Worm (Caenorhabditis elegans) whole organism, L4/young adult: ENCODE results near the gene F59B2.15.
"Not testable (repeated sequence)": the region's sequence is repeated elsewhere in the genome, so short reads cannot be mapped to it uniquely, and the experiment has no call there.

Experiments used
- W03F9.2 ChIP-seq: fragments of 150-350 bp; optimal IDR thresholded peaks from 2 replicates; lab custom pipeline; 2014; ENCODE audit warnings: missing biosample characterization, missing genetic modification characterization
- dao-5 ChIP-seq: sonication (generic microtip); optimal IDR thresholded peaks from 2 replicates; lab custom pipeline; 2016; ENCODE audit warnings: missing genotype, missing genetic modification characterization, moderate library complexity, missing compliant biosample characterization
- him-1 ChIP-seq: sonication (generic microtip); optimal IDR thresholded peaks from 2 replicates; lab custom pipeline; 2016; ENCODE audit warnings: missing genotype, missing genetic modification reagents, missing genetic modification characterization, missing compliant biosample characterization

Gene F59B2.15

ce11 chrIII:9012309-9012708 lies 9.9 kb upstream of the F59B2.15 start, which contains the start of gene F59B2.9:
Gene F59B2.9, minus strand, starts transcription at chrIII:9012409.
- no peak for TF ChIP-seq dao-5 (tag; lab: Kevin White, UChicago)
- TF ChIP-seq him-1 (tag; lab: Kevin White, UChicago), result no peak
- no peak for TF ChIP-seq W03F9.2 (tag; lab: Kevin White, UChicago)

DNA sequence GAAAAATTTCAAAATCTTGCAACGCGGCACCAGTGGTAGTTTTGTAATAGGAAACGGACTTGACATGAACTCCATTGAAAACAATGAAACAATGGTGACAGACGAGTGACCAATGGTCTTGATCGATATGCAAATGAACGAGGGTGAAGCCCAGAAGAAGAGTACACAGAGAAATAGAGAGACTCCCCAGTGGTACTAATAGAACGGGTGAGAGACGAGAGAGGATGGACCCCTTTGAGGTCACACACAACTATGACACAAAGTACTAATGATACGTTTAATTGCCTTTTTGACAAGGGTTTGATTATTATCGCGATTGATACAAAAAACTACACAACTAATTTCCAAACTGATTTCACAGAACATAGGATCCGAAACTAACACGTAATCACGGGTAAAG lies 7.6 kb upstream of the F59B2.15 start, which contains the start of gene F59B2.8:
TSS of gene F59B2.8 (minus strand) at position 151 of the 400 bp plus-strand sequence.
- TF ChIP-seq W03F9.2 (tag; lab: Kevin White, UChicago) (no peak), dao-5 (tag; lab: Kevin White, UChicago) (no peak), him-1 (tag; lab: Kevin White, UChicago) (no peak)

ce11 chrIII:9007183-9007582 lies 4.7 kb upstream of the F59B2.15 start:
- TF ChIP-seq dao-5 (tag; lab: Kevin White, UChicago) (no peak), him-1 (tag; lab: Kevin White, UChicago) (no peak), W03F9.2 (tag; lab: Kevin White, UChicago) (no peak)

ce11 chrIII:9005905-9006372 lies 3.5 kb upstream of the F59B2.15 start, which contains the start of gene rab-6.1:
Gene rab-6.1, minus strand, starts transcription at chrIII:9005955.
- not testable (repeated sequence) for TF ChIP-seq him-1, dao-5, W03F9.2 (tag; lab: Kevin White, UChicago)

ce11 chrIII:9004658-9005057 lies 2.2 kb upstream of the F59B2.15 start:
- no peak for TF ChIP-seq dao-5 (tag; lab: Kevin White, UChicago)
- TF ChIP-seq W03F9.2 (tag; lab: Kevin White, UChicago), result no peak
- no peak for TF ChIP-seq him-1 (tag; lab: Kevin White, UChicago)

- TF ChIP-seq him-1 (tag; lab: Kevin White, UChicago), result no peak
- TF ChIP-seq W03F9.2 (tag; lab: Kevin White, UChicago), result no peak
- no peak for TF ChIP-seq dao-5 (tag; lab: Kevin White, UChicago)
Observed at ce11 chrIII:9001899-9002298, 546 bp downstream of the F59B2.15 start, which contains the start of gene rpn-6.2. Gene rpn-6.2, minus strand, starts transcription at chrIII:9001999.

DNA sequence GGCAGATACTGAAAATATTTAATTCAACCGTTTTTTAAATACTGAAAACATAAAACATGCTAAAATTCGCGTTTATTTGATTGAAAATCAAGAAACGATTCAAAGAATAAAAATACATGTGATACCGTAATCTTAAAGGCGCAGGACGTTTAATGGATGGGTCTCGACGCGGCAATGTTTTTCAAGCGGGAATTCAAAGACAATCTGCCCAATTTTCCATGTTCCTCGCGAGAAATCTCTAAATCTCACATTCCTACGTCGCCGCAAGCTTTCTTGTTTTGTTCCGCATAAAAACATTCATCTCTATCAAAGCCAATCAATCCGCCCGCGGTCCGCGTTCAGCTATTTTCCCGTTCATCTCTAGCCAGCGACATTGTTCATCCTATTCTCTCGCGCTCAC lies 954 bp downstream of the F59B2.15 start:
- peak; percentile 22 for TF ChIP-seq W03F9.2 (tag; lab: Kevin White, UChicago)
- no peak for TF ChIP-seq dao-5 (tag; lab: Kevin White, UChicago)

ce11 chrIII:8999508-8999907 lies 2.9 kb downstream of the F59B2.15 start, which contains the start of gene F59B2.3:
Gene F59B2.3, minus strand, starts transcription at chrIII:8999766.
- TF ChIP-seq W03F9.2 (tag; lab: Kevin White, UChicago), result no peak
- no peak for TF ChIP-seq him-1 (tag; lab: Kevin White, UChicago)
- TF ChIP-seq dao-5 (tag; lab: Kevin White, UChicago), result no peak

DNA sequence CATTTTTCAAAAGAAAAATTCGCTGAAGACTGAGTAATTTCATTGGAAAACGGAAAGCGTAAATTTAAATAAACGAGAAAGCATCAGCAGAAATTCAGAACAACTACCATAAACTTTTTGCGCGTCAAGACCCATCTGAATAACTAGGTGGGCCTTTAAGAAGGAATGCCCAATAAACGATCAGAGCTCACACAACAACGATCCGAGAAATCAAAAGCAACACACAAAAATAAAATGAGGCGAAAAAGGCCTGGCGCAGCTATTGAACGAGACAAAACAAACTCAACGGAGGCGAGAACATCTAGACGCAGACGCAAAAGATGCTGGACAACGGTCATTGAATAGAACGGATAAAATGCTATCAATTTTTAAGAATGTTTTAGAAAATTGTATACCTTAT lies 3.6 kb downstream of the F59B2.15 start:
- TF ChIP-seq W03F9.2 (tag; lab: Kevin White, UChicago) (no peak), dao-5 (tag; lab: Kevin White, UChicago) (no peak), him-1 (tag; lab: Kevin White, UChicago) (no peak)

DNA sequence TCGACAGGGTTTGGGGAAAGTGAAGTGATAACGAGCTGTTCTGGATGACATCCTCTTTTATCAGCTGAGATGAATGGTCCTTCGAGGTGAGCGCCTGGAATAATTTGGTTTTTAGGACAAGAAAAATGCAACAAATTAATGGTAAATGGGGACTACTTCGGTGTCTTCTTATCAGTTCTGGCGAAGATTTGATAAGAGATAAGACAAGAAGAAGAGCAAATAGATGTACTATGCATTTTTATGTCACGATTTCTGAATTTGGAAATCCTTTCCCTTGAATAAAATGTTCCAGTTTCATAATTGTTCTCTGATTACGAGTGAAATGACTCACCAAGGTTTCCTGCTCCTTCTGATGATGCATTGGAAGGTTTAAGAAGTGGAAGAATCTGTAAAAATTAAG lies 4.6 kb downstream of the F59B2.15 start:
- TF ChIP-seq him-1 (tag; lab: Kevin White, UChicago), result no peak
- TF ChIP-seq dao-5 (tag; lab: Kevin White, UChicago), result no peak
- no peak for TF ChIP-seq W03F9.2 (tag; lab: Kevin White, UChicago)

ce11 chrIII:8996686-8997085 lies 5.8 kb downstream of the F59B2.15 start, which contains the start of gene skat-1:
Gene skat-1, minus strand, starts transcription at chrIII:8996786.
- TF ChIP-seq him-1 (tag; lab: Kevin White, UChicago), result no peak
- no peak for TF ChIP-seq W03F9.2 (tag; lab: Kevin White, UChicago)
- no peak for TF ChIP-seq dao-5 (tag; lab: Kevin White, UChicago)

- not testable (repeated sequence) for TF ChIP-seq him-1, dao-5, W03F9.2 (tag; lab: Kevin White, UChicago)
Observed at ce11 chrIII:8989752-8990151, 12.7 kb downstream of the F59B2.15 start, which contains the start of gene R08D7.7. Gene R08D7.7, plus strand, starts transcription at chrIII:8990052.

- TF ChIP-seq dao-5 (tag; lab: Kevin White, UChicago), result no peak
- no peak for TF ChIP-seq him-1 (tag; lab: Kevin White, UChicago)
- no peak for TF ChIP-seq W03F9.2 (tag; lab: Kevin White, UChicago)
Observed at ce11 chrIII:8988544-8988943, 13.9 kb downstream of the F59B2.15 start.

- TF ChIP-seq W03F9.2 (tag; lab: Kevin White, UChicago), result no peak
- TF ChIP-seq dao-5 (tag; lab: Kevin White, UChicago), result no peak
- no peak for TF ChIP-seq him-1 (tag; lab: Kevin White, UChicago)
Observed at ce11 chrIII:8988061-8988460, 14.4 kb downstream of the F59B2.15 start.
